Worm (Caenorhabditis elegans): ENCODE data around the gene ttc-36.

ce11 chrII:10035425-10035824, 5.4 kb downstream of the ttc-36 start:
- TF ChIP-seq ztf-18 (tag; optimal IDR thresholded peaks at IDR 0.05): no peak
- TF ChIP-seq Y79H2A.3 (GFP tag; conservative IDR thresholded peaks at IDR 0.05): no peak
- no peak for TF ChIP-seq sdz-38 (tag; optimal IDR thresholded peaks at IDR 0.05)
- no peak for TF ChIP-seq C17E4.6 (GFP tag; IDR thresholded peaks at IDR 0.05)
- TF ChIP-seq pbrm-1 (GFP tag; IDR thresholded peaks at IDR 0.05): no peak
- no peak for TF ChIP-seq nhr-179 (tag; optimal IDR thresholded peaks at IDR 0.05)
- TF ChIP-seq ceh-91 (GFP tag; IDR thresholded peaks at IDR 0.05): no peak
- no peak for TF ChIP-seq rec-8 (tag; optimal IDR thresholded peaks at IDR 0.05)
- no peak for TF ChIP-seq Y95B8A.8 (GFP tag; IDR thresholded peaks at IDR 0.05)
- TF ChIP-seq F37B4.10 (GFP tag; IDR thresholded peaks at IDR 0.05): no peak
- TF ChIP-seq ceh-40 (GFP tag; IDR thresholded peaks at IDR 0.05): no peak
- no peak for TF ChIP-seq fkh-3 (tag; optimal IDR thresholded peaks at IDR 0.05)
- TF ChIP-seq nhr-80 (tag; optimal IDR thresholded peaks at IDR 0.05): no peak

All from whole organism, young adult.